Worm (Caenorhabditis elegans): ENCODE results near the gene F23F12.3.

DNA sequence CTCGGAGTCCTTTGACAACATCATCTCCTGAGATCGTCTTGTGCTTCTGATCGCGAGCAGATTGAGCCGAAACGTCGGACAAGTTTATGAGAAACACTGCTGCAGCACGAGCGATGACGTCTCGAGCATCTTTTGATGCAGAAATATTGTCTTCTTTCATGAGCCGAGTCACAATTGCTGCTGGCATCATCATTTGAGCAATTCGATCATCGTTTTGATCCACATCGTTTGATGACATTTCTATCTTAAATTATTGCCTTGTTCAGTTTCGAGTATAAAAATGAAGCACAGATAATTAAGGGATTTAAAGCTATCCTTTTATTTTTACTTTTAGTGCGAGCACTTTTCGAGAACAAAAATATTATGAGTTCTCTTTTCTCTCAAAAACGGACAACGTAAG lies 37.7 kb upstream of the F23F12.3 start, which contains the start of gene T26A5.8:
- TF ChIP-seq flh-1 (GFP tag; optimal IDR thresholded peaks at IDR 0.05) (no peak), nhr-237 (tag; optimal IDR thresholded peaks at IDR 0.05) (no peak), unc-39 (tag; optimal IDR thresholded peaks at IDR 0.05) (no peak), snpc-4 (tag; optimal IDR thresholded peaks at IDR 0.05) (no peak), elt-3 (tag; optimal IDR thresholded peaks at IDR 0.05) (no peak), nhr-28 (tag; optimal IDR thresholded peaks at IDR 0.05) (no peak), nhr-76 (tag; optimal IDR thresholded peaks at IDR 0.05) (no peak), lin-13 (tag; optimal IDR thresholded peaks at IDR 0.05) (no peak), unc-62 (GFP tag; optimal IDR thresholded peaks at IDR 0.05) (no peak), mab-5 (tag; optimal IDR thresholded peaks at IDR 0.05) (no peak), nhr-12 (tag; optimal IDR thresholded peaks at IDR 0.05) (no peak), zip-8 (tag; optimal IDR thresholded peaks at IDR 0.05) (no peak), pha-4 (tag; optimal IDR thresholded peaks at IDR 0.05) (no peak)

Data from whole organism, mixed stage, embryonic.